Worm (Caenorhabditis elegans) whole organism, L1 larva: Measurements from ENCODE around the gene F52B10.3.

ENCODE experiments used
- C34B4.2 ChIP-seq: sonication (generic microtip); optimal IDR thresholded peaks from 2 replicates; lab custom pipeline; 2017; ENCODE audit warnings: mild to moderate bottlenecking, missing genetic modification characterization, missing compliant biosample characterization
- elt-2 ChIP-seq: sonication (generic microtip); optimal IDR thresholded peaks from 2 replicates; lab custom pipeline; 2016; ENCODE audit warnings: missing genetic modification characterization, mild to moderate bottlenecking, inconsistent platforms, missing compliant biosample characterization, missing genetic modification reagents
- elt-3 ChIP-seq, 6 experiments: fragments of 150-350 bp in 1 of 6; sonication (generic microtip); optimal IDR thresholded peaks; 2 replicates each; lab custom pipeline; 2017 to 2018; ENCODE audit warnings: missing biosample characterization in 6 of 6, missing genetic modification characterization in 6 of 6, inconsistent platforms in 1 of 6
- fkh-10 ChIP-seq: sonication (generic microtip); optimal IDR thresholded peaks from 2 replicates; lab custom pipeline; 2017; ENCODE audit warnings: missing biosample characterization, missing genetic modification reagents, missing genetic modification characterization
- hpl-2 ChIP-seq: fragments of 150-350 bp; optimal IDR thresholded peaks from 2 replicates; lab custom pipeline; 2014; ENCODE audit warnings: missing biosample characterization, missing genetic modification reagents, missing genetic modification characterization
- lin-15B ChIP-seq: fragments of 150-350 bp; sonication (generic microtip); optimal IDR thresholded peaks from 3 replicates; lab custom pipeline; 2014; ENCODE audit warnings: missing biosample characterization, missing genetic modification characterization
- unc-30 ChIP-seq: sonication (generic microtip); optimal IDR thresholded peaks from 2 replicates; lab custom pipeline; 2017; ENCODE audit warnings: missing biosample characterization, missing genetic modification characterization

- no peak for TF ChIP-seq elt-3 (tag; optimal IDR thresholded peaks at IDR 0.05; lab: Kevin White, UChicago)
- no peak for TF ChIP-seq hpl-2 (GFP tag; lab: Kevin White, UChicago)
- TF ChIP-seq unc-30: no peak
- no peak for TF ChIP-seq lin-15B (tag; lab: Kevin White, UChicago)
- TF ChIP-seq fkh-10 (GFP tag; lab: Kevin White, UChicago): no peak
- TF ChIP-seq C34B4.2 (tag; lab: Kevin White, UChicago): no peak
- no peak for TF ChIP-seq elt-2
These were observed 35.8 kb downstream of the F52B10.3 start, which contains the start of gene comt-1 for ce11 chrX:2862372-2862771.
